Worm (Caenorhabditis elegans) whole organism, young adult: ENCODE data around the gene F08F8.6.
A peak's percentile ranks its signal among the peaks of the same experiment; 100 is the strongest.

Source experiments
- B0019.2 ChIP-seq: fragments of 200-800 bp; sonication (Bioruptor generic); conservative IDR thresholded peaks from 2 replicates; pipeline ENCODE4 v1.3.6; 2022; ENCODE audit warnings: missing genetic modification reagents, missing genetic modification characterization, missing compliant biosample characterization
- B0261.1 ChIP-seq: sonication (generic microtip); optimal IDR thresholded peaks from 2 replicates; lab custom pipeline; 2016; ENCODE audit warnings: mild to moderate bottlenecking, missing genetic modification characterization, moderate library complexity, missing compliant biosample characterization
- C06A6.2 ChIP-seq: fragments of 200-800 bp; sonication (Bioruptor generic); conservative IDR thresholded peaks from 2 replicates; pipeline ENCODE4 v1.3.6; 2022; ENCODE audit warnings: missing genetic modification characterization, missing compliant biosample characterization
- C17E4.6 ChIP-seq: fragments of 200-800 bp; sonication (Bioruptor generic); IDR thresholded peaks from 2 replicates; pipeline ENCODE4 v1.3.6; 2022; ENCODE audit warnings: missing genetic modification reagents, missing genetic modification characterization, missing compliant biosample characterization
- F33H1.4 ChIP-seq: fragments of 200-800 bp; sonication (Bioruptor generic); IDR thresholded peaks from 2 replicates; pipeline ENCODE4 v1.3.6; 2022; ENCODE audit warnings: missing genetic modification reagents, missing genetic modification characterization, missing compliant biosample characterization
- F52B5.7 ChIP-seq: sonication (generic microtip); optimal IDR thresholded peaks from 2 replicates; lab custom pipeline; 2016; ENCODE audit warnings: mild to moderate bottlenecking, missing genetic modification characterization, missing compliant biosample characterization
- F57A8.1 ChIP-seq: fragments of 200-800 bp; sonication (Bioruptor generic); optimal IDR thresholded peaks from 2 replicates; lab custom pipeline; 2018; ENCODE audit warnings: mild to moderate bottlenecking, missing genetic modification characterization, moderate library complexity, missing compliant biosample characterization
- K11D2.4 ChIP-seq: fragments of 200-800 bp; sonication (Bioruptor generic); IDR thresholded peaks from 2 replicates; pipeline ENCODE4 v1.3.6; 2022; ENCODE audit warnings: missing genetic modification reagents, missing genetic modification characterization, missing compliant biosample characterization
- T26A5.8 ChIP-seq: sonication (generic microtip); optimal IDR thresholded peaks from 2 replicates; lab custom pipeline; 2016; ENCODE audit warnings: missing genetic modification characterization, missing compliant biosample characterization
- Y95B8A.8 ChIP-seq: fragments of 200-800 bp; sonication (Bioruptor generic); IDR thresholded peaks from 2 replicates; pipeline ENCODE4 v1.3.6; 2022; ENCODE audit warnings: missing genetic modification reagents, missing genetic modification characterization, missing compliant biosample characterization
- ama-1 ChIP-seq, 3 experiments: fragments of 150-350 bp in 1 of 3; sonication (generic microtip) in 2 of 3; optimal IDR thresholded peaks; 2 replicates each; lab custom pipeline; 2014 to 2018; ENCODE audit warnings: missing biosample characterization in 2 of 3, missing genetic modification characterization in 2 of 3, missing genetic modification reagents in 2 of 3
- attf-5 ChIP-seq: fragments of 200-800 bp; sonication (Bioruptor generic); optimal IDR thresholded peaks from 2 replicates; lab custom pipeline; 2018; ENCODE audit warnings: mild to moderate bottlenecking, missing genetic modification characterization, missing compliant biosample characterization
- bed-1 ChIP-seq: fragments of 200-800 bp; sonication (Bioruptor generic); IDR thresholded peaks from 2 replicates; pipeline ENCODE4 v1.3.6; 2022; ENCODE audit warnings: missing genetic modification reagents, missing genetic modification characterization, missing compliant biosample characterization
- bed-2 ChIP-seq: fragments of 200-800 bp; sonication (Bioruptor generic); IDR thresholded peaks from 2 replicates; pipeline ENCODE4 v1.3.6; 2022; ENCODE audit warnings: missing genetic modification reagents, missing genetic modification characterization, missing compliant biosample characterization
- cebp-2 ChIP-seq: fragments of 200-800 bp; sonication (Bioruptor generic); IDR thresholded peaks from 2 replicates; pipeline ENCODE4 v1.3.6; 2022; ENCODE audit warnings: missing genetic modification characterization, missing compliant biosample characterization
- ceh-100 ChIP-seq: fragments of 200-800 bp; sonication (Bioruptor generic); IDR thresholded peaks from 2 replicates; pipeline ENCODE4 v1.3.6; 2022; ENCODE audit warnings: missing genetic modification reagents, missing genetic modification characterization, missing compliant biosample characterization
- ceh-27 ChIP-seq: fragments of 200-800 bp; sonication (Bioruptor generic); optimal IDR thresholded peaks from 2 replicates; lab custom pipeline; 2018; ENCODE audit warnings: mild to moderate bottlenecking, missing genetic modification characterization, moderate library complexity, missing compliant biosample characterization
- ceh-40 ChIP-seq: fragments of 200-800 bp; sonication (Bioruptor generic); IDR thresholded peaks from 2 replicates; pipeline ENCODE4 v1.3.6; 2022; ENCODE audit warnings: missing genetic modification characterization, missing compliant biosample characterization
- ceh-58 ChIP-seq: fragments of 200-800 bp; sonication (Bioruptor generic); IDR thresholded peaks from 2 replicates; pipeline ENCODE4 v1.3.6; 2022; ENCODE audit warnings: missing genetic modification characterization, missing compliant biosample characterization
- ceh-79 ChIP-seq: sonication (generic microtip); optimal IDR thresholded peaks from 2 replicates; lab custom pipeline; 2017; ENCODE audit warnings: mild to moderate bottlenecking, missing genetic modification characterization, missing compliant biosample characterization
- ceh-91 ChIP-seq: fragments of 200-800 bp; sonication (Bioruptor generic); IDR thresholded peaks from 2 replicates; pipeline ENCODE4 v1.3.6; 2022; ENCODE audit warnings: missing genetic modification reagents, missing genetic modification characterization, missing compliant biosample characterization
- die-1 ChIP-seq: sonication (generic microtip); optimal IDR thresholded peaks from 2 replicates; lab custom pipeline; 2016; ENCODE audit warnings: missing genotype, mild to moderate bottlenecking, missing genetic modification characterization, missing compliant biosample characterization
- dpff-1 ChIP-seq: sonication (generic microtip); optimal IDR thresholded peaks from 2 replicates; lab custom pipeline; 2017; ENCODE audit warnings: mild to moderate bottlenecking, missing genetic modification characterization, missing compliant biosample characterization
- ekl-4 ChIP-seq: fragments of 200-800 bp; sonication (Bioruptor generic); IDR thresholded peaks from 2 replicates; pipeline ENCODE4 v1.3.6; 2022; ENCODE audit warnings: missing genetic modification reagents, missing genetic modification characterization, missing compliant biosample characterization
- ets-4 ChIP-seq: fragments of 200-800 bp; sonication (Bioruptor generic); optimal IDR thresholded peaks from 2 replicates; lab custom pipeline; 2018; ENCODE audit warnings: mild to moderate bottlenecking, missing genetic modification characterization, missing compliant biosample characterization
- fkh-3 ChIP-seq: sonication (generic microtip); optimal IDR thresholded peaks from 2 replicates; lab custom pipeline; 2016; ENCODE audit warnings: mild to moderate bottlenecking, missing genetic modification characterization, missing compliant biosample characterization
- hlh-26 ChIP-seq: fragments of 200-800 bp; sonication (Bioruptor generic); conservative IDR thresholded peaks from 2 replicates; pipeline ENCODE4 v1.3.6; 2022; ENCODE audit warnings: missing genetic modification reagents, missing genetic modification characterization, missing compliant biosample characterization
- let-607 ChIP-seq, 2 experiments: fragments of 200-800 bp in 1 of 2; sonication (Bioruptor generic) in 1 of 2; sonication (generic microtip) in 1 of 2; optimal IDR thresholded peaks; 2 replicates each; lab custom pipeline; 2016 to 2018; ENCODE audit warnings: mild to moderate bottlenecking in 2 of 2, missing compliant biosample characterization in 2 of 2, missing genetic modification characterization in 2 of 2, moderate library complexity in 2 of 2, missing genotype in 1 of 2
- lin-54 ChIP-seq: fragments of 200-800 bp; sonication (Bioruptor generic); optimal IDR thresholded peaks from 2 replicates; lab custom pipeline; 2018; ENCODE audit warnings: mild to moderate bottlenecking, missing genetic modification characterization, missing compliant biosample characterization
- lsl-1 ChIP-seq: fragments of 200-800 bp; sonication (Bioruptor generic); optimal IDR thresholded peaks from 2 replicates; lab custom pipeline; 2018; ENCODE audit warnings: mild to moderate bottlenecking, missing genetic modification characterization, moderate library complexity, missing compliant biosample characterization
- nfya-1 ChIP-seq: sonication (generic microtip); optimal IDR thresholded peaks from 2 replicates; lab custom pipeline; 2017; ENCODE audit warnings: antibody characterized with exemption, missing compliant biosample characterization, missing genetic modification characterization, borderline replicate concordance; ENCODE audit not compliant: insufficient read depth
- nhr-179 ChIP-seq: sonication (generic microtip); optimal IDR thresholded peaks from 2 replicates; lab custom pipeline; 2016; ENCODE audit warnings: mild to moderate bottlenecking, missing genetic modification characterization, missing compliant biosample characterization
- nhr-80 ChIP-seq: sonication (generic microtip); optimal IDR thresholded peaks from 2 replicates; lab custom pipeline; 2016; ENCODE audit warnings: missing genetic modification characterization, missing compliant biosample characterization
- pha-4 ChIP-seq: fragments of 150-350 bp; sonication (generic microtip); optimal IDR thresholded peaks from 2 replicates; lab custom pipeline; 2014; ENCODE audit warnings: missing biosample characterization, missing genetic modification reagents, missing genetic modification characterization
- rcor-1 ChIP-seq: fragments of 200-800 bp; sonication (Bioruptor generic); IDR thresholded peaks from 2 replicates; pipeline ENCODE4 v1.3.6; 2022; ENCODE audit warnings: missing genetic modification reagents, missing genetic modification characterization, missing compliant biosample characterization
- sdz-38 ChIP-seq: sonication (generic microtip); optimal IDR thresholded peaks from 2 replicates; lab custom pipeline; 2016; ENCODE audit warnings: missing genotype, missing genetic modification characterization, missing compliant biosample characterization
- snpc-1.1 ChIP-seq: sonication (generic microtip); optimal IDR thresholded peaks from 2 replicates; lab custom pipeline; 2017; ENCODE audit warnings: missing genetic modification characterization, mild to moderate bottlenecking, missing compliant biosample characterization, antibody characterized with exemption, moderate library complexity, missing genotype, missing genetic modification reagents; ENCODE audit not compliant: insufficient read depth
- snpc-3.4 ChIP-seq: sonication (generic microtip); optimal IDR thresholded peaks from 2 replicates; lab custom pipeline; 2017; ENCODE audit warnings: missing genetic modification characterization, mild to moderate bottlenecking, missing compliant biosample characterization, antibody characterized with exemption, moderate library complexity, missing genotype, missing genetic modification reagents
- sptf-2 ChIP-seq: fragments of 200-800 bp; sonication (Bioruptor generic); optimal IDR thresholded peaks from 2 replicates; lab custom pipeline; 2018; ENCODE audit warnings: mild to moderate bottlenecking, missing genetic modification characterization, missing compliant biosample characterization
- tlf-1 ChIP-seq: fragments of 200-800 bp; sonication (Bioruptor generic); optimal IDR thresholded peaks from 2 replicates; lab custom pipeline; 2018; ENCODE audit warnings: mild to moderate bottlenecking, missing genetic modification characterization, missing compliant biosample characterization
- unc-130 ChIP-seq: sonication (generic microtip); optimal IDR thresholded peaks from 2 replicates; lab custom pipeline; 2016; ENCODE audit warnings: missing genetic modification reagents, missing genetic modification characterization, missing compliant biosample characterization
- zfh-2 ChIP-seq: fragments of 200-800 bp; sonication (Bioruptor generic); conservative IDR thresholded peaks from 2 replicates; pipeline ENCODE4 v1.3.6; 2022; ENCODE audit warnings: missing genetic modification reagents, missing genetic modification characterization, missing compliant biosample characterization
- zim-3 ChIP-seq: sonication (generic microtip); optimal IDR thresholded peaks from 2 replicates; lab custom pipeline; 2017; ENCODE audit warnings: mild to moderate bottlenecking, missing genetic modification characterization, moderate library complexity, missing compliant biosample characterization
- ztf-18 ChIP-seq: sonication (generic microtip); optimal IDR thresholded peaks from 2 replicates; lab custom pipeline; 2016; ENCODE audit warnings: missing genotype, mild to moderate bottlenecking, missing genetic modification characterization, missing compliant biosample characterization

The F08F8.6 gene

DNA sequence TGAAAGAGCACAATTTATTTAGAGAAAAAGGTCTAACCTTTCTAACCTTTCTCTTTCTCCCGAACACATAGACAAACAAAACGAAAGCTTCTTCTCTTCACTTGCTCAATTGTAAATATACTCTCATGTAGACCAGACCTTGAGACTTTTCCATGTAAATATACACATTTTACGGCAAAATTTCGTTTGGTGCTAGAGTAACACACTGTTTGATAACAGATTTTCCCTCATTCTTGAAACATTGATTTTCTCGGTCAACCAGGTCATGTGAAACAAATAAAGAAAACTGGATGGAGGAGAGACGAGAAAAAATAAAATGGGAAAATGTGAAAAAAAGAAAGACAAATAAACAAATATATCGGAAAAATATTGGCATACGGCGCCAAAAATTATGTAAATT, 21.5 kb upstream of the F08F8.6 start:
- TF ChIP-seq ztf-18 (tag; lab: Kevin White, UChicago) (no peak), pha-4 (tag; lab: Kevin White, UChicago) (peak; percentile 7)

DNA sequence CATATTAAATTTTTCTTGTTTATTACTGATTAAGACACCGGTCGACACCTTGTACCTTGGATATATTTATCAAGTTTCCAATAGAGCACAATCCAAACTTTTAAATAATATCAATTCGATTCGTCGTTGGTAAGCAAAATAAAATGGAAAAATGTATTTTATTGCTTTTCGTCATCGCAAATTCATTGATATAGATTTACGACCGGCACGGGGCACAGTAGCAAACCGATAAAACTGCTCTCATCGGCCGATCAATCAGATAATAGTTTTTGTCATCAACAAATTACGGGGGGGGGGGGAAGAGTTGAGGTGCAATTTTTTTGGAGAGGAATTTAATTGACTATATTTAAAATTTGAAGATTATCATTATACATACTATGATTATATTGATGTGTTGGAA, 20.2 kb upstream of the F08F8.6 start:
- TF ChIP-seq nfya-1 (tag; lab: Kevin White, UChicago) (no peak), nhr-80 (peak; percentile 24), nhr-179 (tag; lab: Kevin White, UChicago) (no peak), ceh-27 (GFP tag; lab: Kevin White, UChicago) (no peak), dpff-1 (no peak)
- TF ChIP-seq, all 124 proteins: peak for 1

DNA sequence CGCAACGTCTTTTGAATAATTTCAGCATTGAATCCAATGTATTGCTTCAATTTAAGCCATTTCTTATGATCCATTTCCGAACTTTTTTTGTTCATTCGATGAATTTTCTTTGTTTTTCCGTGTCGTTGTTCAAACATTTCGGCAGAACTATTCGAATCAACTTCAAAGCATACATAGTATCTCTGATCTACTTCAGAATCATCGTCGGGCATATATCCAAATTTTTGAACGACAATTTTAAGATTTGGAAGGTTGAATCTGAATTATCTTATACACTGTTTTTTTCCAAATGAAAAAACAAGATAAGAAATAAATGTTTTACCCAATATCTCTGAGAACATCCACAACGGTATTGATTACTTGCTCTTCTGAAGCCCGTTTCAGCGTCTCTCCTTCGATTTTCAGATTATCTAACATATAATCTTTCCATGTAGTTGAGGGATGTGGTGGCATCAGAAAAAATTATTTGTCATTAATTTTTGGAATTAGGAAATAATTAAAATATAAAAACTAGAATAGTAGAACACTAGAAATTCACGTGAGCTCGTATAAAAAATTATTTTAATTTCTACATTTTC, 14.2 kb upstream of the F08F8.6 start, which contains the start of gene lab-2:
Gene lab-2 (minus strand): TSS at position 453 of the 578 bp plus-strand sequence.
- TF ChIP-seq ceh-79 (no peak), ekl-4 (GFP tag; lab: Robert Waterston, UW) (no peak; the same call in 1 of the 2 replicates), ama-1 (optimal IDR thresholded peaks at IDR 0.05; lab: Kevin White, UChicago) (peak; percentile 51), ama-1 (GFP tag; optimal IDR thresholded peaks at IDR 0.05; lab: Kevin White, UChicago) (no peak), sdz-38 (tag; lab: Kevin White, UChicago) (no peak), B0019.2 (no peak), K11D2.4 (GFP tag; lab: Robert Waterston, UW) (no peak), Y95B8A.8 (GFP tag; lab: Robert Waterston, UW) (0 out of 2 replicates have a peak, but pooled peaks have one; percentile 8), unc-130 (GFP tag; lab: Kevin White, UChicago) (no peak), T26A5.8 (tag; lab: Kevin White, UChicago) (no peak), rcor-1 (GFP tag; lab: Robert Waterston, UW) (no peak), hlh-26 (GFP tag; lab: Robert Waterston, UW) (no peak), snpc-1.1 (tag; lab: Kevin White, UChicago) (no peak), lin-54 (GFP tag; lab: Kevin White, UChicago) (peak; percentile 10), bed-2 (GFP tag; lab: Robert Waterston, UW) (no peak), F33H1.4 (no peak), ztf-18 (tag; lab: Kevin White, UChicago) (no peak), ets-4 (GFP tag; lab: Kevin White, UChicago) (no peak), C06A6.2 (0 out of 2 replicates have a peak, but pooled peaks have one; percentile 10), fkh-3 (tag; lab: Kevin White, UChicago) (peak; percentile 27), ceh-40 (GFP tag; lab: Robert Waterston, UW) (no peak), lsl-1 (GFP tag; lab: Kevin White, UChicago) (no peak), attf-5 (GFP tag; lab: Kevin White, UChicago) (no peak), F57A8.1 (no peak), die-1 (tag; lab: Kevin White, UChicago) (no peak), ceh-58 (no peak), ceh-91 (GFP tag; lab: Robert Waterston, UW) (no peak), ceh-100 (no peak), snpc-3.4 (no peak), C17E4.6 (GFP tag; lab: Robert Waterston, UW) (no peak), B0261.1 (no peak), bed-1 (no peak), cebp-2 (no peak), let-607 (tag; optimal IDR thresholded peaks at IDR 0.05; lab: Kevin White, UChicago) (no peak), nhr-179 (tag; lab: Kevin White, UChicago) (no peak), zim-3 (tag; lab: Kevin White, UChicago) (peak; percentile 17), tlf-1 (no peak), F52B5.7 (tag; lab: Kevin White, UChicago) (peak; percentile 67), sptf-2 (no peak), zfh-2 (GFP tag; lab: Robert Waterston, UW) (no peak), nfya-1 (tag; lab: Kevin White, UChicago) (no peak)
